Fruit fly (Drosophila melanogaster): Measurements from ENCODE around the gene Caf1-180.

The Caf1-180 gene

dm6 chrX:8583159-8583558 lies 22.9 kb downstream of the Caf1-180 start (continued):
- TF ChIP-seq CG15269 (tag; optimal IDR thresholded peaks at IDR 0.05), result peak; percentile 32
- no peak for TF ChIP-seq Bteb2 (GFP tag; optimal IDR thresholded peaks at IDR 0.05)
- TF ChIP-seq pho (GFP tag; optimal IDR thresholded peaks at IDR 0.05), result no peak
- no peak for TF ChIP-seq Ets97D (GFP tag; optimal IDR thresholded peaks at IDR 0.05)
- no peak for TF ChIP-seq CG2875 (GFP tag; optimal IDR thresholded peaks at IDR 0.05)
- TF ChIP-seq ci (GFP tag; IDR thresholded peaks at IDR 0.05), result 0 out of 3 replicates have a peak, but pooled peaks have one; percentile 31
- TF ChIP-seq da (GFP tag; optimal IDR thresholded peaks at IDR 0.05), result no peak
- no peak for TF ChIP-seq Gsc (GFP tag; IDR thresholded peaks at IDR 0.05)
- TF ChIP-seq CG11723 (GFP tag; optimal IDR thresholded peaks at IDR 0.05), result no peak
- 0 out of 2 replicates have a peak, but pooled peaks have one; percentile 21 for TF ChIP-seq stc (GFP tag; IDR thresholded peaks at IDR 0.05)
- TF ChIP-seq chm (GFP tag; IDR thresholded peaks at IDR 0.05), result no peak
- TF ChIP-seq CG33213 (GFP tag; optimal IDR thresholded peaks at IDR 0.05), result no peak
- no peak for TF ChIP-seq CG14965 (GFP tag; optimal IDR thresholded peaks at IDR 0.05; ENCODE audit: borderline replicate concordance)
- TF ChIP-seq emc (GFP tag; optimal IDR thresholded peaks at IDR 0.05), result no peak
- no peak for TF ChIP-seq z (GFP tag; IDR thresholded peaks at IDR 0.05)
- TF ChIP-seq lmd (GFP tag; IDR thresholded peaks at IDR 0.05), result peak; percentile 63
- TF ChIP-seq CG6854 (GFP tag; optimal IDR thresholded peaks at IDR 0.05), result no peak
- TF ChIP-seq CG6689 (GFP tag; IDR thresholded peaks at IDR 0.05), result no peak
- no peak for TF ChIP-seq YL-1 (GFP tag; optimal IDR thresholded peaks at IDR 0.05)
- TF ChIP-seq Stat92E (GFP tag; optimal IDR thresholded peaks at IDR 0.05), result no peak
- peak; percentile 52 for TF ChIP-seq CG12659 (GFP tag; optimal IDR thresholded peaks at IDR 0.05)
- TF ChIP-seq mam (GFP tag; optimal IDR thresholded peaks at IDR 0.05), result no peak
- no peak for TF ChIP-seq CG17186 (GFP tag; optimal IDR thresholded peaks at IDR 0.05)
- TF ChIP-seq ssp (GFP tag; IDR thresholded peaks at IDR 0.05), result no peak
- TF ChIP-seq HmgD (GFP tag; optimal IDR thresholded peaks at IDR 0.05), result no peak
- TF ChIP-seq scrt (GFP tag; optimal IDR thresholded peaks at IDR 0.05), result peak; percentile 18
- TF ChIP-seq trh (GFP tag; optimal IDR thresholded peaks at IDR 0.05), result no peak
- TF ChIP-seq CG17802 (tag; optimal IDR thresholded peaks at IDR 0.05), result no peak
- TF ChIP-seq CG1024 (GFP tag; IDR thresholded peaks at IDR 0.05), result no peak
- no peak for TF ChIP-seq B-H2 (GFP tag; optimal IDR thresholded peaks at IDR 0.05)
- no peak for TF ChIP-seq CG2129 (GFP tag; IDR thresholded peaks at IDR 0.05; ENCODE audit: partially characterized antibody)
- TF ChIP-seq CG13624 (GFP tag; optimal IDR thresholded peaks at IDR 0.05), result peak; percentile 1
- TF ChIP-seq CG9797 (GFP tag; optimal IDR thresholded peaks at IDR 0.05), result no peak
- TF ChIP-seq Vsx1 (GFP tag; optimal IDR thresholded peaks at IDR 0.05), result no peak
- no peak for TF ChIP-seq CG10565 (GFP tag; optimal IDR thresholded peaks at IDR 0.05)
- no peak for TF ChIP-seq CG17829 (tag; optimal IDR thresholded peaks at IDR 0.05)
- no peak for TF ChIP-seq Ravus (GFP tag; IDR thresholded peaks at IDR 0.05)
- TF ChIP-seq Trl (optimal IDR thresholded peaks at IDR 0.05), result no peak
- TF ChIP-seq Trl (GFP tag; optimal IDR thresholded peaks at IDR 0.05), result no peak
- TF ChIP-seq aop (GFP tag; IDR thresholded peaks at IDR 0.05), result no peak
- peak; percentile 27 for TF ChIP-seq nmo (GFP tag; optimal IDR thresholded peaks at IDR 0.05)
- no peak for TF ChIP-seq zen2 (GFP tag; IDR thresholded peaks at IDR 0.05; ENCODE audit: partially characterized antibody)
- TF ChIP-seq exex (tag; optimal IDR thresholded peaks at IDR 0.05), result no peak
- TF ChIP-seq jigr1 (GFP tag; IDR thresholded peaks at IDR 0.05), result no peak
- TF ChIP-seq slp2 (GFP tag; optimal IDR thresholded peaks at IDR 0.05), result no peak
- TF ChIP-seq CG1832 (GFP tag; optimal IDR thresholded peaks at IDR 0.05), result no peak
- no peak for TF ChIP-seq ATbp (GFP tag; optimal IDR thresholded peaks at IDR 0.05)
- no peak for TF ChIP-seq ro (GFP tag; IDR thresholded peaks at IDR 0.05)
- TF ChIP-seq ac (GFP tag; optimal IDR thresholded peaks at IDR 0.05), result no peak
- no peak for TF ChIP-seq CG4820 (GFP tag; optimal IDR thresholded peaks at IDR 0.05)
- TF ChIP-seq Blimp-1 (GFP tag; optimal IDR thresholded peaks at IDR 0.05), result peak; percentile 33
- TF ChIP-seq CG14860 (GFP tag; IDR thresholded peaks at IDR 0.05; ENCODE audit: partially characterized antibody), result no peak
